Worm (Caenorhabditis elegans): Measurements from ENCODE around the gene rbc-1.

- TF ChIP-seq ceh-6 (GFP tag; optimal IDR thresholded peaks at IDR 0.05) (no peak), odd-2 (tag; optimal IDR thresholded peaks at IDR 0.05) (no peak), T23F11.4 (GFP tag; optimal IDR thresholded peaks at IDR 0.05) (no peak), unc-3 (GFP tag; conservative IDR thresholded peaks at IDR 0.05) (no peak), unc-3 (tag; optimal IDR thresholded peaks at IDR 0.05) (no peak), pat-9 (tag; optimal IDR thresholded peaks at IDR 0.05) (no peak), pax-1 (tag; optimal IDR thresholded peaks at IDR 0.05) (no peak), dve-1 (tag; optimal IDR thresholded peaks at IDR 0.05) (no peak), ceh-18 (tag; optimal IDR thresholded peaks at IDR 0.05) (no peak), ahr-1 (tag; optimal IDR thresholded peaks at IDR 0.05) (no peak), elt-2 (tag; optimal IDR thresholded peaks at IDR 0.05) (no peak), lim-6 (tag; optimal IDR thresholded peaks at IDR 0.05) (no peak), ets-4 (tag; optimal IDR thresholded peaks at IDR 0.05) (no peak)
These were observed 43.5 kb downstream of the rbc-1 start, which contains the start of gene syg-2 for ce11 chrX:14654668-14655067.

All from whole organism, late embryonic.